Fruit fly (Drosophila melanogaster) whole organism, embryonic: Measurements from ENCODE around the gene CG32706.

Experiments used
- Atf3 ChIP-seq: fragments of 200-800 bp; sonication (Bioruptor generic); optimal IDR thresholded peaks from 3 replicates; lab custom pipeline; 2016; ENCODE audit warnings: missing biosample characterization, missing genetic modification characterization
- Blimp-1 ChIP-seq: fragments of 200-800 bp; sonication (Bioruptor generic); optimal IDR thresholded peaks from 3 replicates; lab custom pipeline; 2018; ENCODE audit warnings: missing biosample characterization, missing genetic modification characterization, mild to moderate bottlenecking, moderate library complexity, missing genetic modification reagents
- CG11398 ChIP-seq: fragments of 200-800 bp; sonication (Bioruptor generic); optimal IDR thresholded peaks from 2 replicates; lab custom pipeline; 2016; ENCODE audit warnings: missing biosample characterization, missing genetic modification characterization
- CG13296 ChIP-seq: fragments of 200-800 bp; sonication (Bioruptor generic); optimal IDR thresholded peaks from 3 replicates; lab custom pipeline; 2018; ENCODE audit warnings: missing biosample characterization, mild to moderate bottlenecking, missing genetic modification characterization
- CG15601 ChIP-seq: fragments of 200-800 bp; sonication (Bioruptor generic); optimal IDR thresholded peaks from 3 replicates; lab custom pipeline; 2019; ENCODE audit warnings: missing biosample characterization, mild to moderate bottlenecking, missing genetic modification characterization, moderate library complexity
- CG16863 ChIP-seq: fragments of 200-800 bp; sonication (Bioruptor generic); optimal IDR thresholded peaks from 3 replicates; lab custom pipeline; 2016; ENCODE audit warnings: missing biosample characterization, missing genetic modification characterization
- CG18011 ChIP-seq: fragments of 200-800 bp; sonication (Bioruptor generic); optimal IDR thresholded peaks from 2 replicates; lab custom pipeline; 2017; ENCODE audit warnings: missing biosample characterization, missing genetic modification characterization, mild to moderate bottlenecking, moderate library complexity, missing genotype
- CG18764 ChIP-seq: fragments of 200-800 bp; sonication (Bioruptor generic); optimal IDR thresholded peaks from 3 replicates; lab custom pipeline; 2016; ENCODE audit warnings: missing biosample characterization, missing genetic modification characterization
- CG31388 ChIP-seq: fragments of 200-800 bp; sonication (Bioruptor generic); optimal IDR thresholded peaks from 2 replicates; lab custom pipeline; 2016; ENCODE audit warnings: missing biosample characterization, missing genetic modification characterization
- CG4360 ChIP-seq: fragments of 200-800 bp; sonication (Bioruptor generic); IDR thresholded peaks from 2 replicates; pipeline ENCODE4 v1.3.6; 2022; ENCODE audit warnings: missing biosample characterization, missing genetic modification characterization
- CG4854 ChIP-seq: fragments of 200-800 bp; sonication (Bioruptor generic); optimal IDR thresholded peaks from 2 replicates; lab custom pipeline; 2016; ENCODE audit warnings: missing biosample characterization, missing genetic modification characterization, inconsistent platforms
- CG7556 ChIP-seq: fragments of 200-800 bp; sonication (Bioruptor generic); optimal IDR thresholded peaks from 2 replicates; lab custom pipeline; 2017; ENCODE audit warnings: missing biosample characterization, mild to moderate bottlenecking, missing genetic modification characterization
- CG7786 ChIP-seq: fragments of 200-800 bp; sonication (Bioruptor generic); optimal IDR thresholded peaks from 2 replicates; lab custom pipeline; 2016; ENCODE audit warnings: missing biosample characterization, missing genetic modification characterization
- CG7963 ChIP-seq: fragments of 200-800 bp; sonication (Bioruptor generic); IDR thresholded peaks from 3 replicates; pipeline ENCODE4 v1.3.6; 2022; ENCODE audit warnings: missing biosample characterization, missing genetic modification characterization; ENCODE audit not compliant: partially characterized antibody
- CG8388 ChIP-seq: fragments of 200-800 bp; sonication (Bioruptor generic); optimal IDR thresholded peaks from 2 replicates; lab custom pipeline; 2019; ENCODE audit warnings: missing biosample characterization, mild to moderate bottlenecking, missing genetic modification characterization, moderate library complexity
- CG9817 ChIP-seq: fragments of 200-800 bp; sonication (Bioruptor generic); optimal IDR thresholded peaks from 2 replicates; lab custom pipeline; 2018; ENCODE audit warnings: missing biosample characterization, mild to moderate bottlenecking, missing genetic modification characterization, moderate library complexity
- CoRest ChIP-seq: fragments of 200-800 bp; sonication (Bioruptor generic); optimal IDR thresholded peaks from 3 replicates; lab custom pipeline; 2018; ENCODE audit warnings: missing biosample characterization, mild to moderate bottlenecking, missing genetic modification characterization, moderate library complexity
- D19B ChIP-seq: fragments of 200-800 bp; sonication (Bioruptor generic); optimal IDR thresholded peaks from 2 replicates; lab custom pipeline; 2017; ENCODE audit warnings: missing biosample characterization, mild to moderate bottlenecking, missing genetic modification characterization
- Fer3 ChIP-seq: fragments of 200-800 bp; sonication (Bioruptor generic); optimal IDR thresholded peaks from 2 replicates; lab custom pipeline; 2018; ENCODE audit warnings: missing biosample characterization, mild to moderate bottlenecking, missing genetic modification characterization, moderate library complexity
- Gsc ChIP-seq: fragments of 200-800 bp; sonication (Bioruptor generic); IDR thresholded peaks from 2 replicates; pipeline ENCODE4 v1.3.6; 2022; ENCODE audit warnings: missing biosample characterization, missing genetic modification characterization
- Hr39 ChIP-seq: fragments of >200 bp; optimal IDR thresholded peaks from 2 replicates; lab custom pipeline; 2017
- NC2β ChIP-seq: fragments of 200-800 bp; sonication (Bioruptor generic); optimal IDR thresholded peaks from 2 replicates; lab custom pipeline; 2016; ENCODE audit warnings: missing biosample characterization, missing genetic modification characterization
- NfI ChIP-seq: fragments of 200-800 bp; sonication (Bioruptor generic); optimal IDR thresholded peaks from 3 replicates; lab custom pipeline; 2018; ENCODE audit warnings: missing biosample characterization, mild to moderate bottlenecking, missing genetic modification characterization, moderate library complexity
- Six4 ChIP-seq: fragments of 200-800 bp; sonication (Bioruptor generic); optimal IDR thresholded peaks from 2 replicates; lab custom pipeline; 2016; ENCODE audit warnings: missing biosample characterization, missing genetic modification characterization
- Stat92E ChIP-seq, 3 experiments: fragments of >200 bp in 2 of 3; fragments of 200-800 bp in 1 of 3; sonication (Bioruptor generic) in 1 of 3; optimal IDR thresholded peaks; 2 replicates each; lab custom pipeline; 2017 to 2019; ENCODE audit warnings: missing biosample characterization in 3 of 3, missing genetic modification characterization in 3 of 3, mild to moderate bottlenecking in 1 of 3, moderate library complexity in 1 of 3
- Trl ChIP-seq, 3 experiments: fragments of >200 bp in 2 of 3; fragments of 200-800 bp in 1 of 3; sonication (Bioruptor generic) in 1 of 3; optimal IDR thresholded peaks; 2 replicates in 1 of 3; 3 replicates in 2 of 3; lab custom pipeline; 2016 to 2017; ENCODE audit warnings: missing biosample characterization in 1 of 3, missing genetic modification characterization in 1 of 3
- Usf ChIP-seq: fragments of 200-800 bp; sonication (Bioruptor generic); optimal IDR thresholded peaks from 2 replicates; lab custom pipeline; 2017; ENCODE audit warnings: missing genotype, missing biosample characterization, missing genetic modification characterization
- ato ChIP-seq: fragments of 200-800 bp; sonication (Bioruptor generic); IDR thresholded peaks from 2 replicates; pipeline ENCODE4 v1.3.6; 2022; ENCODE audit warnings: missing biosample characterization, missing genetic modification characterization; ENCODE audit not compliant: partially characterized antibody
- cg ChIP-seq: fragments of 200-800 bp; sonication (Bioruptor generic); optimal IDR thresholded peaks from 3 replicates; lab custom pipeline; 2019; ENCODE audit warnings: missing biosample characterization, mild to moderate bottlenecking, missing genetic modification characterization, moderate library complexity
- chn ChIP-seq: fragments of 200-800 bp; sonication (Bioruptor generic); optimal IDR thresholded peaks from 2 replicates; lab custom pipeline; 2016; ENCODE audit warnings: missing biosample characterization, missing genetic modification characterization
- croc ChIP-seq: fragments of 200-800 bp; sonication (Bioruptor generic); conservative IDR thresholded peaks from 3 replicates; pipeline ENCODE4 v1.3.6; 2022; ENCODE audit warnings: missing biosample characterization, missing genetic modification characterization
- crol ChIP-seq: fragments of 200-800 bp; sonication (Bioruptor generic); IDR thresholded peaks from 2 replicates; pipeline ENCODE4 v1.3.6; 2022; ENCODE audit warnings: missing biosample characterization, missing genetic modification characterization
- danr ChIP-seq: fragments of 200-800 bp; sonication (Bioruptor generic); IDR thresholded peaks from 2 replicates; pipeline ENCODE4 v1.3.6; 2022; ENCODE audit warnings: missing biosample characterization, missing genetic modification characterization
- disco-r ChIP-seq: fragments of 200-800 bp; sonication (Bioruptor generic); optimal IDR thresholded peaks from 2 replicates; lab custom pipeline; 2016; ENCODE audit warnings: missing biosample characterization, missing genetic modification characterization
- dmrt11E ChIP-seq: fragments of 200-800 bp; sonication (Bioruptor generic); optimal IDR thresholded peaks from 3 replicates; lab custom pipeline; 2018; ENCODE audit warnings: missing biosample characterization, mild to moderate bottlenecking, missing genetic modification characterization, moderate library complexity
- dpn ChIP-seq, 2 experiments: fragments of 200-800 bp; sonication (Bioruptor generic); optimal IDR thresholded peaks; 3 replicates each; lab custom pipeline; 2016; ENCODE audit warnings: missing biosample characterization in 2 of 2, missing genetic modification characterization in 2 of 2
- grau ChIP-seq: fragments of 200-800 bp; optimal IDR thresholded peaks from 3 replicates; lab custom pipeline; 2019; ENCODE audit warnings: missing biosample characterization, mild to moderate bottlenecking, missing genetic modification characterization, moderate library complexity
- hb ChIP-seq: fragments of 200-800 bp; sonication (Bioruptor generic); IDR thresholded peaks from 3 replicates; pipeline ENCODE4 v1.3.6; 2022; ENCODE audit warnings: missing biosample characterization, missing genetic modification characterization; ENCODE audit not compliant: partially characterized antibody
- kah ChIP-seq: fragments of 200-800 bp; sonication (Bioruptor generic); optimal IDR thresholded peaks from 2 replicates; lab custom pipeline; 2018; ENCODE audit warnings: missing biosample characterization, mild to moderate bottlenecking, missing genetic modification characterization
- knrl ChIP-seq: fragments of 200-800 bp; sonication (Bioruptor generic); IDR thresholded peaks from 3 replicates; pipeline ENCODE4 v1.3.6; 2022; ENCODE audit warnings: missing biosample characterization, missing genetic modification characterization; ENCODE audit not compliant: partially characterized antibody
- lola ChIP-seq, 3 experiments: fragments of >200 bp in 2 of 3; fragments of 200-800 bp in 1 of 3; sonication (Bioruptor generic) in 1 of 3; optimal IDR thresholded peaks; 2 replicates each; lab custom pipeline; 2017 to 2019; ENCODE audit warnings: missing biosample characterization in 3 of 3, missing genetic modification characterization in 3 of 3, mild to moderate bottlenecking in 1 of 3, moderate library complexity in 1 of 3
- maf-S ChIP-seq: fragments of 200-800 bp; sonication (Bioruptor generic); optimal IDR thresholded peaks from 2 replicates; lab custom pipeline; 2016; ENCODE audit warnings: missing biosample characterization, missing genetic modification characterization
- pros ChIP-seq: fragments of 200-800 bp; sonication (Bioruptor generic); optimal IDR thresholded peaks from 3 replicates; lab custom pipeline; 2019; ENCODE audit warnings: missing biosample characterization, mild to moderate bottlenecking, missing genetic modification characterization, moderate library complexity
- sug ChIP-seq: fragments of 200-800 bp; optimal IDR thresholded peaks from 2 replicates; lab custom pipeline; 2019; ENCODE audit warnings: missing biosample characterization, mild to moderate bottlenecking, missing genetic modification characterization, moderate library complexity
- trem ChIP-seq: fragments of 200-800 bp; optimal IDR thresholded peaks from 3 replicates; lab custom pipeline; 2019; ENCODE audit warnings: missing biosample characterization, mild to moderate bottlenecking, missing genetic modification characterization, moderate library complexity
- tx ChIP-seq: fragments of 200-800 bp; sonication (Bioruptor generic); optimal IDR thresholded peaks from 2 replicates; lab custom pipeline; 2016; ENCODE audit warnings: missing biosample characterization, missing genetic modification characterization
- wek ChIP-seq: fragments of 200-800 bp; sonication (Bioruptor generic); optimal IDR thresholded peaks from 3 replicates; lab custom pipeline; 2018; ENCODE audit warnings: missing biosample characterization, mild to moderate bottlenecking, missing genetic modification characterization, moderate library complexity

Gene CG32706

DNA sequence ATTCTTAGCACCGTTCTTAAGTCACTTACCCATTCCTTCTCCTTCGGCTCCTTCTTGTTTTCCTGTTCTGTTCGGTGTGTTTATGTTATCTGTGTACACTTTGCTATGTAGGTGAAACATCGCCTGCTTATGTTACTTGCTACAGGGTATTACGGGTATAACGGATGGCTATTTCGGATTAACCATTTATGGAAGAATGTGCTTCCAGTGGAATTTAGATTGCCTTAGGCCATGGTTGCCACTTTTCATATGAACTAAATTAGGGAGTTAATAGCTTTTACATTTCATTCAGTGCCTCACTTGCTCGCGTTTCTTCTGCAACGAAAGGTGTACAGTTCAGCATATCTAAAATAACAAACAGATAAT, 38.6 kb upstream of the CG32706 start (continued):
- TF ChIP-seq CG18011 (GFP tag; lab: Kevin White, UChicago) (no peak), CG8388 (GFP tag; lab: Kevin White, UChicago) (peak; percentile 28), dmrt11E (tag; lab: Kevin White, UChicago) (peak; percentile 47), CG13296 (GFP tag; lab: Kevin White, UChicago) (no peak), CG11398 (GFP tag; lab: Kevin White, UChicago) (no peak), lola (GFP tag; optimal IDR thresholded peaks at IDR 0.05; lab: Kevin White, UChicago) (peak in 1 of 3 experiments; percentile 37), danr (GFP tag; lab: Robert Waterston, UW) (no peak), Atf3 (GFP tag; lab: Kevin White, UChicago) (no peak)
- TF ChIP-seq, all 482 proteins: peak for 52

DNA sequence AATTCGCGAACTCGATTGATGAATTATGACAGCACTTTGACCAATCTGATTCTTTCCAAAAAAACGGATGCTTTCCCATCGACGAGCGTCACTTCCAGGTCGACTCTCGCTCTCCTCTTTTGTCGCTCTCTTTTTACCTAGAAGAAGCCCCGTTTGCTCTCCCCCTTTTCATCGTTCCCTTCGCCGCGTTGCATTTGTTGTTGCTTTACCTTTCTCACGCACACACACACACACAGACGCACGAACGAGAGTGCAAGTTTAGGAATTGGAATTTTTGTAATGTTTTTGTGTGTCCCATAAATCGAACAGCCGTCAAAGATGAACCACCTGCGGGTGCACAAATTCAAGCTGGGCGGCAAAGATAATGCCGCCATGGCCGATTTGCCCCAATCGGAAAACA, 38.0 kb upstream of the CG32706 start:
- peak; percentile 31 for TF ChIP-seq kah (GFP tag; lab: Kevin White, UChicago)
- TF ChIP-seq dpn (GFP tag; optimal IDR thresholded peaks at IDR 0.05; lab: Kevin White, UChicago) = no peak
- peak; percentile 32 for TF ChIP-seq cg
- no peak for TF ChIP-seq CoRest (tag; lab: Kevin White, UChicago)
- TF ChIP-seq crol (GFP tag; lab: Robert Waterston, UW) = peak; percentile 42
- TF ChIP-seq CG18764 = no peak
- TF ChIP-seq grau (tag; lab: Kevin White, UChicago) = no peak
- no peak for TF ChIP-seq Six4 (GFP tag; lab: Kevin White, UChicago)
- no peak for TF ChIP-seq CG15601 (tag; lab: Kevin White, UChicago)
- peak; percentile 69 for TF ChIP-seq Blimp-1 (GFP tag; lab: Kevin White, UChicago)
- TF ChIP-seq CG4360 (GFP tag; lab: Robert Waterston, UW) = peak; percentile 69
- TF ChIP-seq CG4854 = no peak
- TF ChIP-seq Usf (GFP tag; lab: Kevin White, UChicago) = no peak
- peak; percentile 6 to 53 for TF ChIP-seq Trl (optimal IDR thresholded peaks at IDR 0.05; lab: Kevin White, UChicago)
- TF ChIP-seq Trl (GFP tag; optimal IDR thresholded peaks at IDR 0.05; lab: Kevin White, UChicago) = no peak
- TF ChIP-seq, all 482 proteins: peak for 6

- TF ChIP-seq NC2β (GFP tag; lab: Kevin White, UChicago) (peak; percentile 12), CG7963 (GFP tag; lab: Robert Waterston, UW) (no peak), D19B (GFP tag; lab: Kevin White, UChicago) (no peak), Gsc (GFP tag; lab: Robert Waterston, UW) (no peak), hb (GFP tag; lab: Robert Waterston, UW) (no peak), Stat92E (GFP tag; optimal IDR thresholded peaks at IDR 0.05; lab: Kevin White, UChicago) (no peak), wek (GFP tag; lab: Kevin White, UChicago) (peak; percentile 26), disco-r (GFP tag; lab: Kevin White, UChicago) (no peak), tx (GFP tag; lab: Kevin White, UChicago) (no peak), NfI (peak; percentile 64), chn (GFP tag; lab: Kevin White, UChicago) (peak; percentile 35), CG7786 (GFP tag; lab: Kevin White, UChicago) (peak; percentile 23), CG16863 (peak; percentile 44), knrl (GFP tag; lab: Robert Waterston, UW) (no peak), sug (tag; lab: Kevin White, UChicago) (no peak), CG7556 (GFP tag; lab: Kevin White, UChicago) (peak; percentile 66), ato (GFP tag; lab: Robert Waterston, UW) (no peak), maf-S (GFP tag; lab: Kevin White, UChicago) (peak; percentile 21), pros (no peak), trem (tag; lab: Kevin White, UChicago) (peak; percentile 48), CG11398 (GFP tag; lab: Kevin White, UChicago) (no peak), CG31388 (GFP tag; lab: Kevin White, UChicago) (no peak), Fer3 (tag; lab: Kevin White, UChicago) (peak; percentile 77), CG9817 (tag; lab: Kevin White, UChicago) (peak; percentile 73), Usf (GFP tag; lab: Kevin White, UChicago) (no peak), croc (GFP tag; lab: Robert Waterston, UW) (peak; percentile 15; the same call in 1 of the 3 replicates), Hr39 (lab: Kevin White, UChicago) (no peak)
Observed at dm6 chrX:9060078-9060477, 26.9 kb upstream of the CG32706 start.
